Worm (Caenorhabditis elegans): ENCODE results near the gene nhr-231.

DNA sequence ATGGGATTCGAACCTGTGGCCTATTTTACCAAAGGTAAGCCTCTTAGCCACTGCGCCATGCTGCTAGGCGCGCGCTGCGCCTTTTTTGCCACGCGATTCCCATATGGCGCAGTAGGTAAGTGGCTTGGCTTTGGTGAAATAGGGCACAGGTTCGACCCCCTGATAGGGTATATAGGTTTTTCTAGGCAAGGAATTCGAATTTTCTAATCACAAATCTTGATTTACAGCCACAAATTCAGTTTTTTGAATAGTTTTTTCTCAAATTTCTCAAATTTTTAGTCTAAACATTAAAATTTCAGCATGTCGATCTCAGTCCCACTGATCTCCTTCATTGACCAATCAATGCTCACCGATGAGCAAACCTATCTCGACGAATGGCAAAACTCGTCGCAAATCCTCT lies 19.9 kb downstream of the nhr-231 start, which contains the start of gene C54E10.3:
- TF ChIP-seq mdl-1 (tag; optimal IDR thresholded peaks at IDR 0.05) (no peak), nhr-20 (tag; optimal IDR thresholded peaks at IDR 0.05) (no peak), pqm-1 (tag; optimal IDR thresholded peaks at IDR 0.05) (no peak), ama-1 (optimal IDR thresholded peaks at IDR 0.05) (no peak), nhr-237 (tag; optimal IDR thresholded peaks at IDR 0.05) (no peak), skn-1 (tag; optimal IDR thresholded peaks at IDR 0.05) (no peak), lsy-2 (tag; optimal IDR thresholded peaks at IDR 0.05) (no peak)
